Worm (Caenorhabditis elegans): ENCODE measurements around the gene sap-49.

sap-49 gene

DNA sequence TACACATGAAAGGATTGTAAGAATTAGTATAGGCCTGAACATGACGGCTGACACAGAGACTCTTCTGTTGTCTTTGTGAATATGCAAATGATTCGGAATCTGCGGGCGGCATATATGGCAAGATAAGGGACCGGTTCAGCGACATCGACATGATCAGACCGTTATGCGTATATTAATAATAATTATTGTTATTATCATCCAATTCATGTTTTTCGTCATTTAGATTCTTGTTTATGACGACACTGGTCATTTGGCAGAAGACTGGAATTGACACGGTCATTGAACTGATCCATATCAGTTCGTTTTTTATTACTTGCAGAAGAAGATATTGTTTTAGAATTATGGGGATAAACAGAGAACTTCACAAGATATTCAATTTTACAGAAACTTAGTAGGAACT, 14.9 kb upstream of the sap-49 start, which contains the start of gene mtre-1:
TSS of gene mtre-1 (minus strand) at position 101 of the 400 bp plus-strand sequence.
- TF ChIP-seq unc-55 (GFP tag; optimal IDR thresholded peaks at IDR 0.05) (no peak), nhr-11 (tag; optimal IDR thresholded peaks at IDR 0.05) (no peak), Y55F3AM.14 (GFP tag; optimal IDR thresholded peaks at IDR 0.05) (no peak), snpc-4 (tag; optimal IDR thresholded peaks at IDR 0.05) (no peak), aly-2 (tag; optimal IDR thresholded peaks at IDR 0.05) (no peak), mbf-1 (tag; optimal IDR thresholded peaks at IDR 0.05) (no peak), nhr-25 (tag; optimal IDR thresholded peaks at IDR 0.05) (no peak), nhr-237 (tag; optimal IDR thresholded peaks at IDR 0.05) (no peak), egl-27 (tag; optimal IDR thresholded peaks at IDR 0.05) (no peak), skn-1 (tag; optimal IDR thresholded peaks at IDR 0.05) (no peak), R02D3.7 (tag; optimal IDR thresholded peaks at IDR 0.05) (no peak), nhr-21 (tag; optimal IDR thresholded peaks at IDR 0.05) (no peak), lin-39 (tag; optimal IDR thresholded peaks at IDR 0.05) (no peak), F13H6.1 (tag; optimal IDR thresholded peaks at IDR 0.05) (no peak), crh-2 (tag; optimal IDR thresholded peaks at IDR 0.05) (no peak)

DNA sequence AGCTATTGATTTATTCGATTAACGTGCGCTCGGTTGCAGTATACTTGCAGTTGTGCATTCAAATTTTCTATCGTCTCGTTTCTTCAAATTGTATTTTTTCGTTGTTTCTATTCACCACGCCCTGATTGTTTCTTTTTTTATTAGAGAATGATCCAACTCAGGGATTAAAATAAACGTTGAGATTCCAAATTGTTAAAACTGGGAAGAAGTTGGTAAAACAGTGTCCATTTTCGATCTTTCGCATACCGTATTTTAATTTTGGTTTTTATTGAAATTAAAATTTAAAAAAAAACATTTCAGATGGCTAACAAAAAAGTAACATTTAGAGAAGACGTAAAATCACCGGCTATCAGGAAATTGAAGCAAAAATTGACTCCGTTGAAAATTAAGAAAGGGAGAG, 11.7 kb upstream of the sap-49 start, which contains the start of gene apn-1:
TSS of gene apn-1 (plus strand) at position 301 of the 400 bp plus-strand sequence.
- no peak for TF ChIP-seq sma-9 (GFP tag; optimal IDR thresholded peaks at IDR 0.05)
- no peak for TF ChIP-seq sma-9 (tag; optimal IDR thresholded peaks at IDR 0.05)
- no peak for TF ChIP-seq nhr-6 (tag; optimal IDR thresholded peaks at IDR 0.05)
- TF ChIP-seq ztf-4 (tag; optimal IDR thresholded peaks at IDR 0.05) = no peak
- no peak for TF ChIP-seq mbf-1 (tag; optimal IDR thresholded peaks at IDR 0.05)
- no peak for TF ChIP-seq unc-39 (tag; optimal IDR thresholded peaks at IDR 0.05)
- no peak for TF ChIP-seq alr-1 (tag; optimal IDR thresholded peaks at IDR 0.05)
- TF ChIP-seq C34F6.9 (tag; optimal IDR thresholded peaks at IDR 0.05) = no peak
- TF ChIP-seq lin-13 (GFP tag; optimal IDR thresholded peaks at IDR 0.05) = no peak
- TF ChIP-seq aly-2 (tag; optimal IDR thresholded peaks at IDR 0.05) = no peak
- TF ChIP-seq gmeb-1 (tag; optimal IDR thresholded peaks at IDR 0.05) = no peak
- no peak for TF ChIP-seq nhr-25 (tag; optimal IDR thresholded peaks at IDR 0.05)
- no peak for TF ChIP-seq F13H6.1 (tag; optimal IDR thresholded peaks at IDR 0.05)
- no peak for TF ChIP-seq egl-27 (tag; optimal IDR thresholded peaks at IDR 0.05)
- TF ChIP-seq ama-1 (optimal IDR thresholded peaks at IDR 0.05) = no peak
- no peak for TF ChIP-seq ceh-16 (tag; optimal IDR thresholded peaks at IDR 0.05)
- no peak for TF ChIP-seq elt-3 (tag; optimal IDR thresholded peaks at IDR 0.05)
- TF ChIP-seq dmd-4 (tag; optimal IDR thresholded peaks at IDR 0.05) = no peak
- no peak for TF ChIP-seq ceh-82 (tag; optimal IDR thresholded peaks at IDR 0.05)
- TF ChIP-seq nhr-77 (tag; optimal IDR thresholded peaks at IDR 0.05) = no peak

DNA sequence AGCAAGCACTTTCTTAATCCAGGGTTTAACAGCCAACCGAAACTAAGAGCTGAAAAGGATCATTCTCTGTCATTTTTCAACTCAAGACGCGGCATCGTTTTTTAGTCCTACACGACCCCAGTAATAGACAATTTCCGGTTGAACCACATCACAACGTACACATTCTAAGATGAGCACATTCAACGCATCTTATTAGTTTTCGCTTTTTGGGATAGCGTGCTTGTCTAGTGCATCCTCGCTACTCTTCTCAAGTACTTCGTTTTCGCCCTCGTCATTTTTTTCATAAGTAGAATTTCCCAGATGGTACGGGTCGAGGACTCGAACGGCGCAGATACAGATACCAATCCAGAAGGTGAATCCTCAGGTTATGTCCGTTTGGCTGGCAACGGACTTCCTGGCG, 6.7 kb upstream of the sap-49 start, which contains the start of gene T05H10.1:
TSS of gene T05H10.1 (plus strand) at position 301 of the 400 bp plus-strand sequence.
- TF ChIP-seq sma-3 (GFP tag; optimal IDR thresholded peaks at IDR 0.05) (no peak), ceh-82 (tag; optimal IDR thresholded peaks at IDR 0.05) (no peak), alr-1 (tag; optimal IDR thresholded peaks at IDR 0.05) (no peak), zag-1 (tag; optimal IDR thresholded peaks at IDR 0.05) (no peak), snpc-4 (tag; optimal IDR thresholded peaks at IDR 0.05) (no peak), lsy-2 (tag; optimal IDR thresholded peaks at IDR 0.05) (no peak), blmp-1 (tag; optimal IDR thresholded peaks at IDR 0.05; ENCODE audit: insufficient read depth) (no peak), ztf-4 (tag; optimal IDR thresholded peaks at IDR 0.05) (no peak), lin-13 (GFP tag; optimal IDR thresholded peaks at IDR 0.05) (no peak), unc-39 (tag; optimal IDR thresholded peaks at IDR 0.05) (no peak), nhr-6 (tag; optimal IDR thresholded peaks at IDR 0.05) (no peak), unc-62 (GFP tag; optimal IDR thresholded peaks at IDR 0.05) (no peak), crh-2 (tag; optimal IDR thresholded peaks at IDR 0.05) (no peak), mdl-1 (tag; optimal IDR thresholded peaks at IDR 0.05) (no peak), nhr-11 (tag; optimal IDR thresholded peaks at IDR 0.05) (no peak), gmeb-1 (tag; optimal IDR thresholded peaks at IDR 0.05) (no peak), egl-27 (tag; optimal IDR thresholded peaks at IDR 0.05) (no peak)

DNA sequence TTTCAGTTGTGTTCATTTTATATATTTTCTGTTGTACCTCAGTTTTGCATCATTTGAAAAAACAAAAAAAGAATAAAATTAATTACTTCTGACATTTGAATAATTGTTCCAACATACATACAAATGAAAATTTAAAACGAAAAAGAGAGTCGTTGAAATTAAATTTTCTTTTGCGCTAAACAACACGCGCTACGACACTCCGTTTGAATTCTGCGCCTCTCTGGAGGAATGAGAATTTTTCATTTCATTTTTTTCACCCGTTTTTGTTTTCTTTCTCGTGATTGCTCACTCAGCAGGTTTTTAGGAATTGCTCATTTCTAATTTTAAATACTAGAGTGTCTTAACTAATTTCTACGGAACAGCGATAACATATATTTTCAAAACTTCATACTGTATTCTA, 6.1 kb upstream of the sap-49 start:
- peak; percentile 67 for TF ChIP-seq unc-55 (GFP tag; optimal IDR thresholded peaks at IDR 0.05)
- no peak for TF ChIP-seq zag-1 (tag; optimal IDR thresholded peaks at IDR 0.05)
- peak; percentile 34 for TF ChIP-seq lin-13 (GFP tag; optimal IDR thresholded peaks at IDR 0.05)
- TF ChIP-seq nhr-129 (tag; optimal IDR thresholded peaks at IDR 0.05) = peak; percentile 38
- peak; percentile 66 for TF ChIP-seq C34F6.9 (tag; optimal IDR thresholded peaks at IDR 0.05)
- TF ChIP-seq lsy-2 (tag; optimal IDR thresholded peaks at IDR 0.05) = peak in 1 of 2 experiments; percentile 69
- no peak for TF ChIP-seq crh-2 (tag; optimal IDR thresholded peaks at IDR 0.05)
